Worm (Caenorhabditis elegans) whole organism, L2 larva: ENCODE data around the gene rha-1.

Source experiments
- C34F6.9 ChIP-seq: fragments of 150-350 bp; optimal IDR thresholded peaks from 2 replicates; lab custom pipeline; 2014; ENCODE audit warnings: missing biosample characterization, missing genetic modification characterization
- F13H6.1 ChIP-seq: sonication (generic microtip); optimal IDR thresholded peaks from 2 replicates; lab custom pipeline; 2016; ENCODE audit warnings: missing genetic modification characterization, missing compliant biosample characterization
- R02D3.7 ChIP-seq: fragments of 150-350 bp; optimal IDR thresholded peaks from 2 replicates; lab custom pipeline; 2014; ENCODE audit warnings: missing biosample characterization, missing genetic modification characterization
- Y55F3AM.14 ChIP-seq: fragments of 200-800 bp; sonication (Bioruptor generic); optimal IDR thresholded peaks from 2 replicates; lab custom pipeline; 2018; ENCODE audit warnings: mild to moderate bottlenecking, missing genetic modification characterization, missing compliant biosample characterization
- ZK546.5 ChIP-seq: sonication (generic microtip); optimal IDR thresholded peaks from 2 replicates; lab custom pipeline; 2017; ENCODE audit warnings: missing biosample characterization, missing genetic modification characterization
- aly-2 ChIP-seq: fragments of 150-350 bp; optimal IDR thresholded peaks from 2 replicates; lab custom pipeline; 2014; ENCODE audit warnings: missing biosample characterization, missing genetic modification characterization
- ama-1 ChIP-seq: fragments of 150-350 bp; optimal IDR thresholded peaks from 2 replicates; lab custom pipeline; 2018; ENCODE audit warnings: inconsistent platforms
- blmp-1 ChIP-seq: sonication (generic microtip); optimal IDR thresholded peaks from 2 replicates; lab custom pipeline; 2017; ENCODE audit warnings: missing genetic modification characterization, mild to moderate bottlenecking, missing compliant biosample characterization, antibody characterized with exemption, moderate library complexity; ENCODE audit not compliant: insufficient read depth
- ceh-16 ChIP-seq: fragments of 150-350 bp; optimal IDR thresholded peaks from 2 replicates; lab custom pipeline; 2014; ENCODE audit warnings: missing biosample characterization, missing genetic modification characterization
- ceh-82 ChIP-seq: fragments of 150-350 bp; optimal IDR thresholded peaks from 2 replicates; lab custom pipeline; 2014; ENCODE audit warnings: missing biosample characterization, missing genetic modification characterization
- crh-2 ChIP-seq: sonication (generic microtip); optimal IDR thresholded peaks from 2 replicates; lab custom pipeline; 2017; ENCODE audit warnings: missing biosample characterization, missing genetic modification characterization
- elt-1 ChIP-seq: fragments of 150-350 bp; optimal IDR thresholded peaks from 2 replicates; lab custom pipeline; 2014; ENCODE audit warnings: missing biosample characterization, missing genetic modification characterization
- elt-3 ChIP-seq: sonication (generic microtip); optimal IDR thresholded peaks from 2 replicates; lab custom pipeline; 2017; ENCODE audit warnings: missing biosample characterization, missing genetic modification characterization
- fos-1 ChIP-seq: fragments of 150-350 bp; optimal IDR thresholded peaks from 2 replicates; lab custom pipeline; 2014; ENCODE audit warnings: missing biosample characterization, missing genetic modification characterization
- gmeb-1 ChIP-seq: fragments of 150-350 bp; optimal IDR thresholded peaks from 2 replicates; lab custom pipeline; 2014; ENCODE audit warnings: missing biosample characterization, missing genetic modification characterization
- lin-13 ChIP-seq: fragments of 150-350 bp; optimal IDR thresholded peaks from 2 replicates; lab custom pipeline; 2014; ENCODE audit warnings: missing biosample characterization, missing genetic modification reagents, missing genetic modification characterization
- lin-39 ChIP-seq: fragments of 150-350 bp; optimal IDR thresholded peaks from 2 replicates; lab custom pipeline; 2014; ENCODE audit warnings: missing biosample characterization, missing genetic modification reagents, missing genetic modification characterization
- lsy-2 ChIP-seq, 2 experiments: fragments of 150-350 bp in 1 of 2; sonication (generic microtip) in 1 of 2; optimal IDR thresholded peaks; 2 replicates each; lab custom pipeline; 2014 to 2017; ENCODE audit warnings: missing biosample characterization in 2 of 2, missing genetic modification characterization in 2 of 2
- mab-5 ChIP-seq: fragments of 150-350 bp; optimal IDR thresholded peaks from 2 replicates; lab custom pipeline; 2014; ENCODE audit warnings: missing biosample characterization, missing genetic modification characterization
- mbf-1 ChIP-seq: sonication (generic microtip); optimal IDR thresholded peaks from 2 replicates; lab custom pipeline; 2017; ENCODE audit warnings: missing biosample characterization, missing genetic modification characterization
- mdl-1 ChIP-seq, 2 experiments: fragments of 150-350 bp in 1 of 2; sonication (generic microtip) in 1 of 2; optimal IDR thresholded peaks; 2 replicates each; lab custom pipeline; 2017; ENCODE audit warnings: missing biosample characterization in 2 of 2, missing genetic modification characterization in 2 of 2
- nhr-10 ChIP-seq: sonication (generic microtip); optimal IDR thresholded peaks from 2 replicates; lab custom pipeline; 2017; ENCODE audit warnings: missing biosample characterization, missing genetic modification characterization
- nhr-12 ChIP-seq: fragments of 150-350 bp; optimal IDR thresholded peaks from 2 replicates; lab custom pipeline; 2014; ENCODE audit warnings: missing biosample characterization, missing genetic modification characterization
- nhr-129 ChIP-seq: fragments of 150-350 bp; optimal IDR thresholded peaks from 2 replicates; lab custom pipeline; 2014; ENCODE audit warnings: missing biosample characterization, missing genetic modification characterization
- nhr-21 ChIP-seq: fragments of 150-350 bp; optimal IDR thresholded peaks from 2 replicates; lab custom pipeline; 2014; ENCODE audit warnings: missing biosample characterization, missing genetic modification characterization
- nhr-23 ChIP-seq: fragments of 150-350 bp; optimal IDR thresholded peaks from 2 replicates; lab custom pipeline; 2014; ENCODE audit warnings: missing biosample characterization, missing genetic modification reagents, missing genetic modification characterization
- nhr-237 ChIP-seq: fragments of 150-350 bp; optimal IDR thresholded peaks from 2 replicates; lab custom pipeline; 2014; ENCODE audit warnings: missing biosample characterization, missing genetic modification characterization
- nhr-25 ChIP-seq: fragments of 150-350 bp; sonication (generic microtip); optimal IDR thresholded peaks from 3 replicates; lab custom pipeline; 2014; ENCODE audit warnings: missing biosample characterization, missing genetic modification characterization
- nhr-6 ChIP-seq: fragments of 150-350 bp; optimal IDR thresholded peaks from 2 replicates; lab custom pipeline; 2014; ENCODE audit warnings: missing biosample characterization, missing genetic modification characterization
- peb-1 ChIP-seq: fragments of 150-350 bp; optimal IDR thresholded peaks from 2 replicates; lab custom pipeline; 2014; ENCODE audit warnings: missing biosample characterization, missing genetic modification characterization
- sem-4 ChIP-seq: fragments of 150-350 bp; optimal IDR thresholded peaks from 2 replicates; lab custom pipeline; 2014; ENCODE audit warnings: missing biosample characterization, missing genetic modification reagents, missing genetic modification characterization
- skn-1 ChIP-seq: sonication (generic microtip); optimal IDR thresholded peaks from 2 replicates; lab custom pipeline; 2017; ENCODE audit warnings: missing biosample characterization, missing genetic modification characterization
- sma-3 ChIP-seq: sonication (generic microtip); optimal IDR thresholded peaks from 2 replicates; lab custom pipeline; 2016; ENCODE audit warnings: missing genetic modification reagents, missing genetic modification characterization, missing compliant biosample characterization
- snpc-4 ChIP-seq: fragments of 150-350 bp; optimal IDR thresholded peaks from 2 replicates; lab custom pipeline; 2014; ENCODE audit warnings: missing biosample characterization, missing genetic modification characterization
- unc-39 ChIP-seq: fragments of 150-350 bp; optimal IDR thresholded peaks from 2 replicates; lab custom pipeline; 2014; ENCODE audit warnings: missing biosample characterization, missing genetic modification characterization
- unc-55 ChIP-seq: fragments of 150-350 bp; sonication (generic microtip); optimal IDR thresholded peaks from 3 replicates; lab custom pipeline; 2014; ENCODE audit warnings: missing biosample characterization, missing genetic modification reagents, missing genetic modification characterization
- unc-62 ChIP-seq: fragments of 150-350 bp; optimal IDR thresholded peaks from 2 replicates; lab custom pipeline; 2014; ENCODE audit warnings: missing biosample characterization, missing genetic modification reagents, missing genetic modification characterization
- zag-1 ChIP-seq: fragments of 150-350 bp; optimal IDR thresholded peaks from 2 replicates; lab custom pipeline; 2014; ENCODE audit warnings: missing biosample characterization, missing genetic modification characterization
- ztf-1 ChIP-seq: fragments of 200-800 bp; sonication (Bioruptor generic); conservative IDR thresholded peaks from 2 replicates; pipeline ENCODE4 v1.3.6; 2022; ENCODE audit warnings: missing genetic modification characterization, missing compliant biosample characterization
- ztf-4 ChIP-seq: fragments of 150-350 bp; optimal IDR thresholded peaks from 2 replicates; lab custom pipeline; 2014; ENCODE audit warnings: missing biosample characterization, missing genetic modification characterization

Gene rha-1

DNA sequence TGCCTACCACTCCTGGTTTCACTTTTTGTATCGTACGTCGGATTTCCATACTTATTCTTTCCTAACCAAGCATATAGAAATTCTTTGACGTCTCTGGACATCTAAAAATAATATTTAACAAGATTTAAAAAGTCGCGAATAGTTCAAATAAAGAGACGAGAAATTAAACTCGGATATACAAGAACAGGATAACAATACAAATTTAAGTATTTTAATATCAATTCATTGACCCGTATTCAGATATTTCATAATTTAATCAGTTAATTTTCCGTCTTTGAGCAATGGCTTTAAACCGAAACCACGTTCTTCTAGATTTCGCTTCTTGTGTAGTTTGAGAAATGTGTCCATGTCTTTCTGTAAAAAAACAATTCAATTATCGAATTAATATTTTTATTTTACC lies at the start of gene rha-1:
Gene rha-1, minus strand, starts transcription at position 101 of the 400 bp plus-strand sequence.
- TF ChIP-seq nhr-23 (tag; lab: Kevin White, UChicago) (no peak), Y55F3AM.14 (GFP tag; lab: Kevin White, UChicago) (no peak), C34F6.9 (tag; lab: Kevin White, UChicago) (no peak)

DNA sequence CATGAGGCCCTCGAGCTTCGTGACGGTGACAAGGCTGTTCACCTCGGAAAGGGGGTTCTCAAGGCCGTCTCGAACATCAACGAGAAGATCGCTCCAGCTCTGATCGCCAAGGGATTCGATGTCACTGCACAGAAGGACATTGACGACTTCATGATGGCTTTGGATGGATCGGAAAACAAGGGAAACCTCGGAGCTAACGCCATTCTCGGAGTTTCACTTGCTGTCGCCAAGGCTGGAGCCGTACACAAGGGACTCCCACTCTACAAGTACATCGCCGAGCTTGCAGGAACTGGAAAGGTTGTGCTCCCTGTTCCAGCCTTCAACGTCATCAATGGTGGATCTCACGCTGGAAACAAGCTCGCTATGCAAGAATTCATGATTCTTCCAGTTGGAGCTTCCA lies 48.9 kb upstream of the rha-1 start:
- no peak for TF ChIP-seq nhr-21 (tag; lab: Kevin White, UChicago)
- no peak for TF ChIP-seq nhr-10 (tag; lab: Kevin White, UChicago)

DNA sequence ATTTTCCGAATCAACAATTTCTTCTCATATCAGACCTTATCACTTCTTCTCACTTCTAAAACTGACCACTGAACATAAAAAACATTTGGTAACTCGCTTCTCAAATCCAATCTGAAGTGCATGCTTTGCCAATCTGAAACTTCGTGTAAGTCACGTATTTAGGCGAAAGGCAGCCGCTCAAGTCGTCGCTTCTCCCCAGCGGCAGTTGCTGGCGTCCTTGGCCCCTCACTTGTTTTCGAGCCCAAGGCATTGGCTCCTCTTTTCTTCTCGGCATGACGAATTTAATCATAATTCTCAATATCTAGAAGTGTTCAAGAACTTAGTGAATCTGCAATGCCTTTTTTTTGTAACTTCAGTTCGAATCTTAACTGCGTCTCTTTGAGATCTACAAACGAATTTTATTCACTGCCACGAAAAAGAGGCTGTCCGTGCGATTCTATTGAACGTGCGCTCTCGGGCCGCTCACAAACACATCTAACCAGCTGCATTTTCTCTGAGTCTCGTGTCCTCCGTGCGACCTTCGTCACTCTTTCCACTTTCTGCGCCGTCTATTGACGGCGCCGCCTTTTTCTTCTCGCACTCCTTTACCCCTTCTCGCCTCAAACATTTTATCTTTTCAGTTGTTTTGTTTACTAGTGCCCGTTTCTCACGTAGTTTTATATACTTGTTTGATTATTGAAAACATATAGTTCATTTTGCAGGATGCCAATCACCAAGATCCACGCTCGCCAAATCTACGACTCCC lies 48.1 kb upstream of the rha-1 start:
- TF ChIP-seq fos-1: peak; percentile 28
- peak; percentile 47 for TF ChIP-seq crh-2 (tag; lab: Kevin White, UChicago)
- TF ChIP-seq C34F6.9 (tag; lab: Kevin White, UChicago): peak; percentile 10
- no peak for TF ChIP-seq nhr-25
- TF ChIP-seq nhr-129: peak; percentile 10
- no peak for TF ChIP-seq ceh-16 (tag; lab: Kevin White, UChicago)
- peak in 1 of 2 experiments; percentile 20 for TF ChIP-seq lsy-2 (tag; optimal IDR thresholded peaks at IDR 0.05; lab: Kevin White, UChicago)
- TF ChIP-seq F13H6.1 (tag; lab: Kevin White, UChicago): peak; percentile 45
- TF ChIP-seq ama-1: peak; percentile 71

DNA sequence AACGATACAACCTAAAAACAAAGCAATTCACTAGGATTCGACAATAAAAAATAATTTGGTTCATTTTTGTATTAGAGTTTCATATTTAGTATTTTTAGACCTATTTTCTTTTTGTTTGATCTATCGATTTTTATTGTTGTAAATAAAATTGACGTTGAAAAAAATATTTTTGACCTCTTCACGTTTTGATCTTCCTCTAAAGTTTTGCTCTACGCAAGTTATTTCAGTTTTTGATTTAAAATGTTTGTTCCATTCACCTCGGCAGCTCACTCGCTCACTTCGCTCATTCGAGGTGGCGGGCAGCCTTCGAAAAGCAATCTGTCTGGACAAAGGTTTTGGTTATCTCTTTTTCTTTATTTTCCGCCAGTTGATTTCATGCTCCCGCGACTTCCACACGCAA lies 47.3 kb upstream of the rha-1 start, which contains the start of gene enol-1:
Gene enol-1, plus strand, starts transcription at position 235 of the 400 bp plus-strand sequence.
- TF ChIP-seq elt-1 (tag; lab: Kevin White, UChicago) (no peak), blmp-1 (tag; lab: Kevin White, UChicago) (no peak), ztf-1 (GFP tag; lab: Robert Waterston, UW) (no peak), ztf-4 (tag; lab: Kevin White, UChicago) (no peak), ZK546.5 (tag; lab: Kevin White, UChicago) (no peak), nhr-237 (tag; lab: Kevin White, UChicago) (no peak), C34F6.9 (tag; lab: Kevin White, UChicago) (no peak), mab-5 (no peak), mdl-1 (tag; optimal IDR thresholded peaks at IDR 0.05; lab: Kevin White, UChicago) (no peak), ceh-82 (tag; lab: Kevin White, UChicago) (no peak), nhr-12 (no peak), snpc-4 (no peak), gmeb-1 (tag; lab: Kevin White, UChicago) (no peak), lsy-2 (tag; optimal IDR thresholded peaks at IDR 0.05; lab: Kevin White, UChicago) (no peak), skn-1 (tag; lab: Kevin White, UChicago) (no peak), nhr-25 (no peak), mbf-1 (tag; lab: Kevin White, UChicago) (no peak), lin-39 (tag; lab: Kevin White, UChicago) (no peak)
- TF ChIP-seq, all 48 proteins: peak for 0

DNA sequence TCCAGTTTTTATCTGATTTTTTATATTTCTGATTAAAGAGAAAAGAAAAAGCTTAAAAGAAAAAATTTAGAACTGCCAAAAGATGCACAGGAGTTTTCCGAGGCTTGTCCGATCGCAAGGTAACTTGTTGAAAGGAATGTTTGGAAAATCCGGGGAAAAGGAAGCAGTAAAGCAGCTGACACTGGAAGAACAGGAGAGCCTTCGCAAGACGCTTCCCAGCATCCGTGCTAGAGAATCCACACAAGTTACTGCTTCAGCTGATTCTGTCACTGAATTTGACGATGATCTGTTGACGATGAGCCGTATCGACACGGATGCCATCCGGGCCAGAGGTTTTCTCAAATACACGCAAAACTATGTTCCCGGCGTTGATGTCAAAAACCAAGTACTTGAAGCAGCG lies 46.3 kb upstream of the rha-1 start, which contains the start of gene mrpl-50:
Gene mrpl-50, plus strand, starts transcription at position 71 of the 400 bp plus-strand sequence.
- TF ChIP-seq aly-2 (tag; lab: Kevin White, UChicago) (no peak), F13H6.1 (tag; lab: Kevin White, UChicago) (peak; percentile 10)

DNA sequence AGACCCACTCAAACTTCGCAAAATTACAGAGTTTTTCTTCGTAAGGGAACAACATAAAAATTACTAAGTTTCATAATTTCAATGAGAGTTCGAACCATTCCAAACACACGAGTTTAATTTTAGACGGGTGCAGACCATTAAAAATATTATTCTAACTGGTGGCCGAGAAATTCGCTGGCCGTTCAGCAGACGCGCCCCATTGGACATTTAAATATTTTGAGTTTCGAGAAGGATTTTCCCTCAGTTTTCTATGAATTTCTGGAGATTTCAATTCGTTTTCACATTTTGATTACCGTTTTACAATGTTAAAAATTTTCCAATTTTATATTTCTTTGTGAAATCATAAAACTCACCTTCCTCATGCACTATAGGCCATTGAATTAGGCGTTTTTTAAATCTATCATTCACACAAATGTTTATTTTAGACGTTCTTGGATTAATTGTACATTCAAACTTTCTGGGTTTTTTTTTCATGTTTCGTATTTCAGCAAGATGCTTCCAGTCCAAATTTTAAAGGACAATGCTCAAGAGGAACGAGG lies 43.9 kb upstream of the rha-1 start, which contains the start of gene cct-2:
Gene cct-2, plus strand, starts transcription at position 489 of the 539 bp plus-strand sequence.
- TF ChIP-seq nhr-25: no peak
- no peak for TF ChIP-seq nhr-6 (tag; lab: Kevin White, UChicago)
- no peak for TF ChIP-seq zag-1 (tag; lab: Kevin White, UChicago)
- no peak for TF ChIP-seq nhr-21 (tag; lab: Kevin White, UChicago)
- no peak for TF ChIP-seq nhr-129
- no peak for TF ChIP-seq elt-3 (tag; lab: Kevin White, UChicago)
- TF ChIP-seq peb-1 (tag; lab: Kevin White, UChicago): no peak
- TF ChIP-seq nhr-23 (tag; lab: Kevin White, UChicago): no peak
- no peak for TF ChIP-seq lin-39 (tag; lab: Kevin White, UChicago)
- peak; percentile 64 for TF ChIP-seq unc-55 (GFP tag; lab: Kevin White, UChicago)
- peak; percentile 38 for TF ChIP-seq lin-13 (GFP tag; lab: Kevin White, UChicago)
- no peak for TF ChIP-seq skn-1 (tag; lab: Kevin White, UChicago)
- TF ChIP-seq unc-62 (GFP tag; lab: Kevin White, UChicago): no peak
- no peak for TF ChIP-seq unc-39 (tag; lab: Kevin White, UChicago)
- no peak for TF ChIP-seq R02D3.7
- TF ChIP-seq Y55F3AM.14 (GFP tag; lab: Kevin White, UChicago): no peak
- no peak for TF ChIP-seq elt-1 (tag; lab: Kevin White, UChicago)
- TF ChIP-seq sma-3 (GFP tag; lab: Kevin White, UChicago): peak; percentile 30
- no peak for TF ChIP-seq nhr-12
- TF ChIP-seq sem-4 (tag; lab: Kevin White, UChicago): no peak
- peak; percentile 17 for TF ChIP-seq crh-2 (tag; lab: Kevin White, UChicago)
- TF ChIP-seq gmeb-1 (tag; lab: Kevin White, UChicago): peak; percentile 5
- no peak for TF ChIP-seq ama-1
- TF ChIP-seq snpc-4: no peak
- TF ChIP-seq mab-5: no peak
- TF ChIP-seq mdl-1 (tag; optimal IDR thresholded peaks at IDR 0.05; lab: Kevin White, UChicago): no peak
- peak in 1 of 2 experiments; percentile 64 for TF ChIP-seq lsy-2 (tag; optimal IDR thresholded peaks at IDR 0.05; lab: Kevin White, UChicago)
